Fruit fly (Drosophila melanogaster) whole organism, wandering third instar larva: ENCODE data around the gene CG4702.

ENCODE experiments used
- HLH106 ChIP-seq: fragments of 200-800 bp; optimal IDR thresholded peaks from 3 replicates; lab custom pipeline; 2019; ENCODE audit warnings: missing biosample characterization, mild to moderate bottlenecking, missing genetic modification characterization, moderate library complexity
- fru ChIP-seq: fragments of 200-800 bp; sonication (Bioruptor generic); optimal IDR thresholded peaks from 3 replicates; lab custom pipeline; 2016; ENCODE audit warnings: missing biosample characterization, mild to moderate bottlenecking, missing genetic modification characterization

- TF ChIP-seq HLH106 (tag; lab: Kevin White, UChicago): peak; percentile 13
- no peak for TF ChIP-seq fru (GFP tag; lab: Kevin White, UChicago)
Measured at dm6 chr3R:12128151-12128970, at the start of gene CG4702.
